Fruit fly (Drosophila melanogaster): Measurements from ENCODE around the gene CG43376.
A peak's percentile ranks its signal among the peaks of the same experiment; 100 is the strongest.

The CG43376 gene

DNA sequence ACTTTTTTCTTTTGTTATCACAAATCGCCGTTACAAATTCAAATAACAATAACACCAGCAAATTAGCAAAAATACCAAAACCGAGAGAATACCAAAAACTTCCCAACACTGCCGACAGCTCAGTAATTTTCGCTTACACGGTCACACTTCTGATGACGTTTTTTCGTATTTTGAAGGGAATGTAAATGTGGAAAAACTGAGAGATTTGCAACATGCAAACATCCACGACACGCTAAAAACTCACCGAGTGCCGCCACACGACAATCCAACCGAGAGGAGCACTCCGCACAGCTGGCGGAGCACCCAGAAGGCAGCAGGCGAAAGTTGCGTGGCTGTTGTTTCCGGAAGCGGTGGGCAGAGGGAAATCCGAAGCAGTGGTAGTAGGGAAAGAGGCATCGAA lies 19.6 kb downstream of the CG43376 start, which contains the start of gene Sec71 (continued):
- TF ChIP-seq Atf3 (GFP tag; optimal IDR thresholded peaks at IDR 0.05) = no peak
- no peak for TF ChIP-seq Ravus (GFP tag; IDR thresholded peaks at IDR 0.05)
- TF ChIP-seq grn (GFP tag; optimal IDR thresholded peaks at IDR 0.05) = no peak
- no peak for TF ChIP-seq kah (GFP tag; optimal IDR thresholded peaks at IDR 0.05)
- TF ChIP-seq Dp (GFP tag; optimal IDR thresholded peaks at IDR 0.05) = peak; percentile 68
- no peak for TF ChIP-seq dmrt11E (tag; optimal IDR thresholded peaks at IDR 0.05)
- TF ChIP-seq Taf1 (GFP tag; IDR thresholded peaks at IDR 0.05) = no peak
- no peak for TF ChIP-seq twi (tag; optimal IDR thresholded peaks at IDR 0.05)
- no peak for TF ChIP-seq CG3163 (GFP tag; optimal IDR thresholded peaks at IDR 0.05)
- no peak for TF ChIP-seq emc (GFP tag; optimal IDR thresholded peaks at IDR 0.05)
- TF ChIP-seq Chrac-16 (GFP tag; optimal IDR thresholded peaks at IDR 0.05) = no peak
- TF ChIP-seq CG34224 (GFP tag; IDR thresholded peaks at IDR 0.05; ENCODE audit: partially characterized antibody) = no peak
- no peak for TF ChIP-seq her (GFP tag; optimal IDR thresholded peaks at IDR 0.05)
- TF ChIP-seq Tbp (GFP tag; optimal IDR thresholded peaks at IDR 0.05) = no peak
- TF ChIP-seq fd96Cb (tag; optimal IDR thresholded peaks at IDR 0.05) = no peak
- no peak for TF ChIP-seq inv (GFP tag; IDR thresholded peaks at IDR 0.05; ENCODE audit: partially characterized antibody)
- TF ChIP-seq CG10366 (GFP tag; IDR thresholded peaks at IDR 0.05) = no peak
- no peak for TF ChIP-seq usp (GFP tag; optimal IDR thresholded peaks at IDR 0.05)
- TF ChIP-seq zen2 (GFP tag; IDR thresholded peaks at IDR 0.05; ENCODE audit: partially characterized antibody) = no peak
- TF ChIP-seq dysf (GFP tag; IDR thresholded peaks at IDR 0.05) = no peak
- no peak for TF ChIP-seq ems (GFP tag; optimal IDR thresholded peaks at IDR 0.05)
- no peak for TF ChIP-seq en (GFP tag; optimal IDR thresholded peaks at IDR 0.05)
- no peak for TF ChIP-seq CG30020 (tag; optimal IDR thresholded peaks at IDR 0.05)
- TF ChIP-seq CG6254 (GFP tag; optimal IDR thresholded peaks at IDR 0.05) = no peak
- TF ChIP-seq NFAT (GFP tag; IDR thresholded peaks at IDR 0.05) = no peak
- TF ChIP-seq CG34376 (GFP tag; optimal IDR thresholded peaks at IDR 0.05) = no peak
- peak; percentile 89 for TF ChIP-seq gfzf (GFP tag; optimal IDR thresholded peaks at IDR 0.05)
- TF ChIP-seq pan (optimal IDR thresholded peaks at IDR 0.05) = no peak
- no peak for TF ChIP-seq pan (GFP tag; optimal IDR thresholded peaks at IDR 0.05 in 1 of 2, IDR thresholded peaks at IDR 0.05 in 1 of 2)
- peak; percentile 45; the same call in 1 of the 3 replicates for TF ChIP-seq CG34422 (GFP tag; IDR thresholded peaks at IDR 0.05)
- TF ChIP-seq CG17802 (tag; optimal IDR thresholded peaks at IDR 0.05) = no peak
- no peak for TF ChIP-seq CG17612 (GFP tag; IDR thresholded peaks at IDR 0.05)
- peak; percentile 45 for TF ChIP-seq CG14710 (tag; optimal IDR thresholded peaks at IDR 0.05)
- no peak for TF ChIP-seq CG8281 (tag; optimal IDR thresholded peaks at IDR 0.05)
- TF ChIP-seq CG31365 (tag; optimal IDR thresholded peaks at IDR 0.05) = no peak
- TF ChIP-seq ab (GFP tag; optimal IDR thresholded peaks at IDR 0.05) = no peak
- TF ChIP-seq zen (tag; optimal IDR thresholded peaks at IDR 0.05) = peak; percentile 4
- TF ChIP-seq CG32772 (GFP tag; IDR thresholded peaks at IDR 0.05) = no peak
- no peak for TF ChIP-seq CG42726 (GFP tag; IDR thresholded peaks at IDR 0.05; ENCODE audit: partially characterized antibody)
- TF ChIP-seq lola (GFP tag; optimal IDR thresholded peaks at IDR 0.05) = no peak
- TF ChIP-seq CG12236 (GFP tag; optimal IDR thresholded peaks at IDR 0.05) = no peak
- no peak for TF ChIP-seq Usf (GFP tag; optimal IDR thresholded peaks at IDR 0.05)
- no peak for TF ChIP-seq CG10543 (GFP tag; optimal IDR thresholded peaks at IDR 0.05)
- no peak for TF ChIP-seq Gug (GFP tag; IDR thresholded peaks at IDR 0.05)
- no peak for TF ChIP-seq D19B (GFP tag; optimal IDR thresholded peaks at IDR 0.05)
- TF ChIP-seq Doc3 (GFP tag; IDR thresholded peaks at IDR 0.05; ENCODE audit: partially characterized antibody) = no peak
- peak; percentile 68 for TF ChIP-seq trem (tag; optimal IDR thresholded peaks at IDR 0.05)
- TF ChIP-seq dati (GFP tag; IDR thresholded peaks at IDR 0.05) = no peak
- no peak for TF ChIP-seq CG16813 (GFP tag; IDR thresholded peaks at IDR 0.05; ENCODE audit: partially characterized antibody)
- no peak for TF ChIP-seq sisA (GFP tag; IDR thresholded peaks at IDR 0.05)
- no peak for TF ChIP-seq pum (GFP tag; optimal IDR thresholded peaks at IDR 0.05)
- no peak for TF ChIP-seq CG9437 (GFP tag; optimal IDR thresholded peaks at IDR 0.05)

Data from whole organism, embryonic.